Fruit fly (Drosophila melanogaster): ENCODE results near the gene CG32022.

Gene CG32022

DNA sequence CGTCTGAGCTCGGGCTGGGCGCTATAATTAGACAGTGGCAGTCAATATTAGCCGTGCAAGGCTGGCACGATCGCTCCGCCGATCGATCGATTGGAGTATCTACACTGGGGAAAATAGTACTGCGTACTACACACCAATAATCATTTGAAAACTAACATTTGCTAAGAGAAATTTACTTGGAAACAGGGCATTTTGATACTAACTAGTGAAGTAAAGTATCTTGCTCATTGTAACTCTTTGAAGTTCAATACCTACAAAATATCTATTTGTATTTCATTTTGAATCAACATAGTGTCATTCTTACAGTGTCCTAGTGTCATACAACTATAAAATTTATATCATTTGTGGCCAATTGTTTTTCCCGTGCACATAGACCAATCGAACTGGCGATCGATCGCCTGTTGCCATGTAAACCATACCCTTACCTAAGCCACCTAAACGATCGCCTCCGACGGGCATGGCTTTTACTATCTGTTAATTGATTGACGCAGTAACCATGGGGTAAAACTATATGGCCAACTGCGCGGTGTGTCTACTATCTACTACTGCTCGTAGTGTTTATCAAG is 20.3 kb downstream of the CG32022 start (continued):
- TF ChIP-seq Asciz (GFP tag; optimal IDR thresholded peaks at IDR 0.05) (peak; percentile 65), oc (tag; optimal IDR thresholded peaks at IDR 0.05) (no peak), CG9609 (GFP tag; optimal IDR thresholded peaks at IDR 0.05) (peak; percentile 82), eve (GFP tag; optimal IDR thresholded peaks at IDR 0.05) (peak in 1 of 2 experiments; percentile 90), CG8089 (GFP tag; optimal IDR thresholded peaks at IDR 0.05) (peak; percentile 45), Awh (GFP tag; IDR thresholded peaks at IDR 0.05) (no peak; the same call in 1 of the 2 replicates), CG2129 (GFP tag; IDR thresholded peaks at IDR 0.05; ENCODE audit: partially characterized antibody) (no peak), ham (GFP tag; IDR thresholded peaks at IDR 0.05) (peak; percentile 66), Blimp-1 (GFP tag; optimal IDR thresholded peaks at IDR 0.05) (peak; percentile 67), eyg (GFP tag; optimal IDR thresholded peaks at IDR 0.05) (peak; percentile 73), CG4707 (GFP tag; optimal IDR thresholded peaks at IDR 0.05) (no peak), mld (GFP tag; IDR thresholded peaks at IDR 0.05; ENCODE audit: partially characterized antibody) (no peak), zen (tag; optimal IDR thresholded peaks at IDR 0.05) (peak; percentile 35), dpn (GFP tag; optimal IDR thresholded peaks at IDR 0.05) (peak; percentile 83 to 86), H2.0 (GFP tag; IDR thresholded peaks at IDR 0.05) (peak; percentile 53), CG11695 (GFP tag; IDR thresholded peaks at IDR 0.05) (peak; percentile 74), Poxn (GFP tag; IDR thresholded peaks at IDR 0.05) (0 out of 2 replicates have a peak, but pooled peaks have one; percentile 39), Sry-β (GFP tag; optimal IDR thresholded peaks at IDR 0.05) (no peak), lbe (GFP tag; optimal IDR thresholded peaks at IDR 0.05) (no peak), Dp (GFP tag; optimal IDR thresholded peaks at IDR 0.05) (no peak), CG15514 (GFP tag; optimal IDR thresholded peaks at IDR 0.05) (peak; percentile 64), Hmx (GFP tag; optimal IDR thresholded peaks at IDR 0.05) (peak; percentile 75), CG9215 (GFP tag; IDR thresholded peaks at IDR 0.05) (peak; percentile 73), CG15073 (GFP tag; optimal IDR thresholded peaks at IDR 0.05) (peak; percentile 34), Hr39 (optimal IDR thresholded peaks at IDR 0.05) (no peak), CG10654 (GFP tag; optimal IDR thresholded peaks at IDR 0.05) (peak; percentile 69), CG4424 (GFP tag; optimal IDR thresholded peaks at IDR 0.05) (peak; percentile 78), Fer3 (tag; optimal IDR thresholded peaks at IDR 0.05) (peak; percentile 71), HLH3B (GFP tag; IDR thresholded peaks at IDR 0.05) (peak; percentile 62), Taf1 (GFP tag; IDR thresholded peaks at IDR 0.05) (peak; percentile 61; the same call in 1 of the 2 replicates), C15 (GFP tag; IDR thresholded peaks at IDR 0.05) (peak; percentile 35; the same call in 1 of the 3 replicates), tup (GFP tag; optimal IDR thresholded peaks at IDR 0.05) (no peak), pb (GFP tag; optimal IDR thresholded peaks at IDR 0.05) (peak; percentile 81), CG30403 (GFP tag; optimal IDR thresholded peaks at IDR 0.05) (peak; percentile 89), nom (GFP tag; optimal IDR thresholded peaks at IDR 0.05) (no peak), jigr1 (GFP tag; IDR thresholded peaks at IDR 0.05) (peak; percentile 74; the same call in 1 of the 3 replicates), CG7839 (tag; optimal IDR thresholded peaks at IDR 0.05) (peak; percentile 90), tna (GFP tag; IDR thresholded peaks at IDR 0.05; ENCODE audit: partially characterized antibody) (no peak), CG10959 (GFP tag; IDR thresholded peaks at IDR 0.05) (peak; percentile 44), Opbp (GFP tag; IDR thresholded peaks at IDR 0.05; ENCODE audit: partially characterized antibody) (no peak), CG18599 (GFP tag; optimal IDR thresholded peaks at IDR 0.05) (peak; percentile 90), gsb (GFP tag; IDR thresholded peaks at IDR 0.05) (peak; percentile 48; the same call in 1 of the 2 replicates), exex (tag; optimal IDR thresholded peaks at IDR 0.05) (peak; percentile 77), Doc3 (GFP tag; IDR thresholded peaks at IDR 0.05; ENCODE audit: partially characterized antibody) (no peak), ap (GFP tag; IDR thresholded peaks at IDR 0.05) (peak; percentile 43), usp (GFP tag; optimal IDR thresholded peaks at IDR 0.05) (no peak), row (GFP tag; IDR thresholded peaks at IDR 0.05) (peak; percentile 95), CG3995 (GFP tag; optimal IDR thresholded peaks at IDR 0.05) (peak; percentile 9), wor (GFP tag; IDR thresholded peaks at IDR 0.05) (peak; percentile 58), NFAT (GFP tag; IDR thresholded peaks at IDR 0.05) (no peak)
